Worm (Caenorhabditis elegans): ENCODE data around the gene gly-9.
A peak's percentile ranks its signal among the peaks of the same experiment; 100 is the strongest.

gly-9 gene

ce11 chrIII:11290554-11290953, at the start of gene gly-9, which contains the start of the genes mib-1 and smc-3 (continued):
- TF ChIP-seq tbp1 (GFP tag; optimal IDR thresholded peaks at IDR 0.05), result peak; percentile 35
- TF ChIP-seq K12H6.12 (tag; optimal IDR thresholded peaks at IDR 0.05), result peak; percentile 38
- peak; percentile 3 for TF ChIP-seq xnd-1 (tag; optimal IDR thresholded peaks at IDR 0.05)
- TF ChIP-seq let-526 (GFP tag; IDR thresholded peaks at IDR 0.05), result 0 out of 2 replicates have a peak, but pooled peaks have one; percentile 59
- TF ChIP-seq dpl-1 (GFP tag; optimal IDR thresholded peaks at IDR 0.05), result peak; percentile 59
- no peak for TF ChIP-seq T26A5.8 (tag; optimal IDR thresholded peaks at IDR 0.05)

- TF ChIP-seq egl-44 (GFP tag; IDR thresholded peaks at IDR 0.05) (no peak), T26A5.8 (tag; optimal IDR thresholded peaks at IDR 0.05) (no peak), ets-4 (GFP tag; optimal IDR thresholded peaks at IDR 0.05) (no peak), ekl-4 (GFP tag; IDR thresholded peaks at IDR 0.05) (no peak), ztf-26 (tag; optimal IDR thresholded peaks at IDR 0.05) (no peak), ceh-79 (tag; optimal IDR thresholded peaks at IDR 0.05) (no peak), madf-10 (tag; optimal IDR thresholded peaks at IDR 0.05) (no peak), K12H6.12 (tag; optimal IDR thresholded peaks at IDR 0.05) (no peak), gei-17 (GFP tag; optimal IDR thresholded peaks at IDR 0.05) (no peak), egrh-3 (GFP tag; IDR thresholded peaks at IDR 0.05) (no peak), hmg-20 (GFP tag; IDR thresholded peaks at IDR 0.05) (no peak), Y53G8AR.9 (GFP tag; conservative IDR thresholded peaks at IDR 0.05) (no peak), dox-1 (GFP tag; IDR thresholded peaks at IDR 0.05) (no peak), tbx-9 (tag; optimal IDR thresholded peaks at IDR 0.05; ENCODE audit: borderline replicate concordance) (no peak), D2030.7 (GFP tag; IDR thresholded peaks at IDR 0.05) (no peak), F57C9.4 (tag; optimal IDR thresholded peaks at IDR 0.05) (no peak), ceh-58 (GFP tag; IDR thresholded peaks at IDR 0.05) (no peak), mel-28 (tag; optimal IDR thresholded peaks at IDR 0.05; ENCODE audit: borderline replicate concordance) (no peak), dpff-1 (tag; optimal IDR thresholded peaks at IDR 0.05) (no peak)
These were observed 47.2 kb upstream of the gly-9 start for ce11 chrIII:11337627-11338026.

ce11 chrIII:11336072-11336471, 45.7 kb upstream of the gly-9 start:
- TF ChIP-seq dox-1 (GFP tag; IDR thresholded peaks at IDR 0.05) (no peak), lin-35 (GFP tag; optimal IDR thresholded peaks at IDR 0.05) (no peak), zfh-2 (GFP tag; conservative IDR thresholded peaks at IDR 0.05) (peak; percentile 57), hmg-1.2 (GFP tag; IDR thresholded peaks at IDR 0.05) (peak; percentile 11; the same call in 1 of the 2 replicates), B0336.3 (GFP tag; IDR thresholded peaks at IDR 0.05) (no peak), nhr-90 (tag; optimal IDR thresholded peaks at IDR 0.05) (no peak), nhr-120 (GFP tag; IDR thresholded peaks at IDR 0.05) (no peak), F57C9.4 (tag; optimal IDR thresholded peaks at IDR 0.05) (no peak), nfyb-1 (GFP tag; IDR thresholded peaks at IDR 0.05) (0 out of 2 replicates have a peak, but pooled peaks have one; percentile 53), egrh-3 (GFP tag; IDR thresholded peaks at IDR 0.05) (no peak), aptf-2 (GFP tag; conservative IDR thresholded peaks at IDR 0.05) (no peak), cebp-2 (GFP tag; IDR thresholded peaks at IDR 0.05) (no peak), lsl-1 (GFP tag; optimal IDR thresholded peaks at IDR 0.05) (no peak)

ce11 chrIII:11334346-11334745, 44.0 kb upstream of the gly-9 start:
- TF ChIP-seq zfh-2 (GFP tag; conservative IDR thresholded peaks at IDR 0.05) (peak; percentile 78), attf-6 (GFP tag; IDR thresholded peaks at IDR 0.05) (no peak), mel-28 (tag; optimal IDR thresholded peaks at IDR 0.05; ENCODE audit: borderline replicate concordance) (no peak), C06A6.2 (GFP tag; conservative IDR thresholded peaks at IDR 0.05) (no peak)
